Worm (Caenorhabditis elegans) whole organism, L3 larva: ENCODE measurements around the gene let-2.

Experiments
- ama-1 ChIP-seq: fragments of 150-350 bp; optimal IDR thresholded peaks from 2 replicates; lab custom pipeline; 2018
- fkh-10 ChIP-seq: sonication (generic microtip); optimal IDR thresholded peaks from 2 replicates; lab custom pipeline; 2017; ENCODE audit warnings: missing biosample characterization, missing genetic modification reagents, missing genetic modification characterization
- nhr-77 ChIP-seq: fragments of 150-350 bp; optimal IDR thresholded peaks from 2 replicates; lab custom pipeline; 2014; ENCODE audit warnings: missing biosample characterization, missing genetic modification characterization
- snpc-4 ChIP-seq: fragments of 150-350 bp; optimal IDR thresholded peaks from 2 replicates; lab custom pipeline; 2014; ENCODE audit warnings: missing biosample characterization, missing genetic modification characterization
- unc-62 ChIP-seq: fragments of 150-350 bp; sonication (generic microtip); optimal IDR thresholded peaks from 4 replicates; lab custom pipeline; 2014; ENCODE audit warnings: missing biosample characterization, missing genetic modification reagents, missing genetic modification characterization

DNA sequence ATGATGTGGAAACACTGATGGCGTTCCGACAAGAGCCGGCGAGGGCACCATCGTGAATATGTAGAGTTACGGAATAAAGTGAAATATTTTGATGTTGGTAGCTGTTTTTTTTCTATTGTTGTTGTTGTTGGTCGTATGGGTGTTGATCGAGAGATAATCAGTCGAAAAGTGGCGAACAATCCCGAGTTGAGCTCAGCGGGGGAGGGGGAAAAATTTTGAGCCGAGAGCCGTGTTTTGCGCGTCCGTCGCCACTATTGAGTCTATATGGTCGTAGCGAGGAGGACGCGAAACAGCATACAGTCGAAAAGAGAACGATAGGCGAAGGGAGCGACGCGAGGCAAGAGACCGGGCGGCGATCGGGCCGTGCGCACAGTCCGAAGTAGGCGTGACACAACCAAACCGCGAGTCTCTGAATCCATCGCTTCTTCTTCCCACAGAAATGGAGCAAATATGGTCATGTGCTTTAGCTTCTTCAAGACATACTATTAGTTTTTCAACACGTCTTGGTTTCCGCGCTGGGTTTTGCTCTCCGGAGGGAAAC is 27.7 kb upstream of the let-2 start, which contains the start of gene eat-17:
- TF ChIP-seq ama-1 (lab: Kevin White, UChicago) (no peak), nhr-77 (no peak), unc-62 (no peak), snpc-4 (tag; lab: Kevin White, UChicago) (no peak), fkh-10 (GFP tag; lab: Kevin White, UChicago) (no peak)
